Worm (Caenorhabditis elegans) whole organism, young adult: ENCODE data around the gene C34B4.4.

ENCODE experiments used
- ZK185.1 ChIP-seq: sonication (generic microtip); optimal IDR thresholded peaks from 2 replicates; lab custom pipeline; 2016; ENCODE audit warnings: mild to moderate bottlenecking, missing genetic modification characterization, missing compliant biosample characterization; ENCODE audit not compliant: poor library complexity, severe bottlenecking
- ccch-3 ChIP-seq: fragments of 200-800 bp; sonication (Bioruptor generic); optimal IDR thresholded peaks from 2 replicates; lab custom pipeline; 2018; ENCODE audit warnings: mild to moderate bottlenecking, missing genetic modification characterization, missing compliant biosample characterization
- egl-18 ChIP-seq: fragments of 200-800 bp; sonication (Bioruptor generic); IDR thresholded peaks from 2 replicates; pipeline ENCODE4 v1.3.6; 2022; ENCODE audit warnings: missing genetic modification reagents, missing genetic modification characterization, missing compliant biosample characterization
- madf-3 ChIP-seq: fragments of 200-800 bp; sonication (Bioruptor generic); IDR thresholded peaks from 2 replicates; pipeline ENCODE4 v1.3.6; 2022; ENCODE audit warnings: missing genetic modification reagents, missing genetic modification characterization, missing compliant biosample characterization
- pbrm-1 ChIP-seq: fragments of 200-800 bp; sonication (Bioruptor generic); IDR thresholded peaks from 2 replicates; pipeline ENCODE4 v1.3.6; 2022; ENCODE audit warnings: missing genetic modification reagents, missing genetic modification characterization, missing compliant biosample characterization
- zfh-2 ChIP-seq: fragments of 200-800 bp; sonication (Bioruptor generic); conservative IDR thresholded peaks from 2 replicates; pipeline ENCODE4 v1.3.6; 2022; ENCODE audit warnings: missing genetic modification reagents, missing genetic modification characterization, missing compliant biosample characterization

DNA sequence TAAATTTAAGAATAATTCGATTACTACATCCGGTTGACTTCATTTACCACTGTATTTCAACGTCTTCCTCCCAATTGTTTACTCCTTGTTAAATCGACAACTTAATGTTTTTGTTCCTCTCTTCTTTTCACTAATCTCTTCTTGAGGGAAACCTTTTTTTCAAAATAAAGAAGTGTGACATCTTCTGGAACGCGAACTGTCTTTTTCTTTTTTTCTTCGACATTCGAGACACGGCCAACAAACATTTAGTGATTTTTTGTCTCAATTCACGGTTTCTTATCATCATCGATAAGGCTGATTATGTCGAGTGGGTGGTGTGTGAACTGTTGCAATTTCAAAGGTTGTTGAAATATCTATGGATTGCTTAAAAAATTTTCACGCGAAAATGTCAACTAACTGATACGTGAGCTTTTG lies 5.0 kb upstream of the C34B4.4 start:
- no peak for TF ChIP-seq madf-3
- no peak for TF ChIP-seq zfh-2 (GFP tag; lab: Robert Waterston, UW)
- no peak for TF ChIP-seq ccch-3 (GFP tag; lab: Kevin White, UChicago)
- TF ChIP-seq pbrm-1, result no peak
- no peak for TF ChIP-seq egl-18 (GFP tag; lab: Robert Waterston, UW)
- no peak for TF ChIP-seq ZK185.1 (tag; lab: Kevin White, UChicago)
